Fruit fly (Drosophila melanogaster) S2 (cell line): ENCODE results near the gene CG15046.

Experiments
- CG8478 ChIP-seq: fragments of >200 bp; optimal IDR thresholded peaks from 2 replicates; lab custom pipeline; 2018
- CTCF ChIP-seq, 2 experiments: fragments of >200 bp; optimal IDR thresholded peaks; 2 replicates each; lab custom pipeline; 2018

Gene CG15046

dm6 chrX:18482537-18482936 lies 6.9 kb downstream of the CG15046 start:
- TF ChIP-seq CTCF (optimal IDR thresholded peaks at IDR 0.05; lab: Kevin White, UChicago) (no peak), CG8478 (lab: Kevin White, UChicago) (no peak)

DNA sequence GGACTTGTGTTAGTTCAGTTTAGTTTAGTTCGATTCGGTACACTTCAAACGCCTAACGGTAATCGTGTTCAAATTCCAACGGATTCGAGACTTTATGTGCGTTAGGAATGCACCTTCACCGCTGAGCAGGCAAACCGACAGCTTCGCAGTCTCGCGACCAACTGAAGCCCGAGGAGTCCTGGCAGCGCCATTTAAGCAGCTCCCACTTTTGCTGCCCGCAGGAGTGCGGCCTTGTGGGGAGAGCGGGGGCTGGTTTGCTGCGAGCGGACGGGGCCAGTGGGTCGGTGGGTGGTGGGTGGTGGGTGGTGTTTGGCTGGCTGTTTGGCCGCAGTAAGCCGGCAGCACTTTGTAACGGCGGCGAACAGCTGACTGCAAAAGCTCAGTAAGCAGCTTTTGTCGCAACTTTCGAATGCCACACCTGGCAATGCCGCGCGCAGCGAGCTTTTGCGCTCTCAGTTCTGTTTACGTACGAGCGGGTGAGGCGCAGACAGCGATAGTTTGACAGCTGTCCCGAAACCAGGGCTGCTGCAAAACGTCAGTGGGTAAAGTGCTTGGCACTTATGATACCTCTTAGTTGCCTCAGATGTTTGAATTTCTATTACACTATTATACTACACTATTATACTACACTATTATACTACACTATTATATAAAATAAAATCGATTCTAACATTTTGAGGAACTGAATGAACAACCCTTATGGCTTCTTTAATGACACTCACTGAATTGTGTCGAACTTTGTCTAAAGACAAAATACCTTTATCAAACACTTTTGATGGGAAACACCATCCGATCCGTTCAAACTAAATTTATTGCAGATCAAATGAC lies 9.9 kb downstream of the CG15046 start, which contains the start of gene CG32547:
CG32547 (minus strand) TSS at position 181 of the 828 bp plus-strand sequence.
- TF ChIP-seq CG8478 (lab: Kevin White, UChicago) = no peak
- TF ChIP-seq CTCF (optimal IDR thresholded peaks at IDR 0.05; lab: Kevin White, UChicago) = no peak

- TF ChIP-seq CTCF (optimal IDR thresholded peaks at IDR 0.05; lab: Kevin White, UChicago) (no peak), CG8478 (lab: Kevin White, UChicago) (no peak)
These were observed 21.5 kb downstream of the CG15046 start for dm6 chrX:18467881-18468280.

DNA sequence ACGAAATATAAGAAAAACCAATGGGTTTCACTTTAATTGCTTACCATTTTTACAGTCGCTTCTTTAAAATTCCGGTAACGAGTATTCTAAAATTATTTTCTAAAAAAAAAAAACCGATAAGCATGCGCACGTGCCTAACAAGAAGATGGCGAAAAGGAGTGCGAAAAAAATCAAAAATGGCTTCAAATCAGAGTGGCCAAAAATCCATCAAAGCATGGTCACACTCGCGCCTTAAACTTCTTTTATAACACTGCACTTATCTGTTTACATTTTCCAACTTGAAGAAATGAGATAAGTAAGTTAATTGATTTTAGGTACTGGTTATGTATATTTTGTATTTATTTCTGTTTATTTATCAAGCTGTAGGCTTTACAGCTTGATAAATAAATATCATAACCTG lies 29.1 kb downstream of the CG15046 start, which contains the start of gene CG43843:
CG43843 (minus strand) TSS at position 101 of the 400 bp plus-strand sequence.
- TF ChIP-seq CTCF (optimal IDR thresholded peaks at IDR 0.05; lab: Kevin White, UChicago) (no peak), CG8478 (lab: Kevin White, UChicago) (no peak)

dm6 chrX:18452717-18453116 lies 36.7 kb downstream of the CG15046 start:
- TF ChIP-seq CTCF (optimal IDR thresholded peaks at IDR 0.05; lab: Kevin White, UChicago) (no peak), CG8478 (lab: Kevin White, UChicago) (no peak)

DNA sequence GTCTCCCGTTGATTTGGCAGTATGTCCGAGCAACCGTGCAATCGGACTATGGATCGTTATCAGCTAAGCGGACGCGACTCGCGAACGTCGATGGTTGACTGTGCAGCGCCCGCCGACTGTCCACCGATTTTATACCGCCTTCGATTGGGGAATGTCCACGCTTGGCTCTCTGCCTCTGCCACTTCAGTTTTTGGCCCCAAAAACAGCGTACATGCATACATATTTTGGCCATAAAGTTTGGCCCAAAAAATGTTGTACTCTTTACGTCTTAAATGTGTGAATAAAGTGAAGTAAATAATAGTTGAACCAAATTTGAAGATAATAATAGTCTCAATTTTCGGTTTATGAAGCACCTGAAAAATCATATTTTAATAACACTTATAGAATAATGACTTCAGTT lies 48.9 kb downstream of the CG15046 start, which contains the start of gene CG32548:
CG32548 (minus strand) TSS at position 101 of the 400 bp plus-strand sequence.
- no peak for TF ChIP-seq CG8478 (lab: Kevin White, UChicago)
- no peak for TF ChIP-seq CTCF (optimal IDR thresholded peaks at IDR 0.05; lab: Kevin White, UChicago)

DNA sequence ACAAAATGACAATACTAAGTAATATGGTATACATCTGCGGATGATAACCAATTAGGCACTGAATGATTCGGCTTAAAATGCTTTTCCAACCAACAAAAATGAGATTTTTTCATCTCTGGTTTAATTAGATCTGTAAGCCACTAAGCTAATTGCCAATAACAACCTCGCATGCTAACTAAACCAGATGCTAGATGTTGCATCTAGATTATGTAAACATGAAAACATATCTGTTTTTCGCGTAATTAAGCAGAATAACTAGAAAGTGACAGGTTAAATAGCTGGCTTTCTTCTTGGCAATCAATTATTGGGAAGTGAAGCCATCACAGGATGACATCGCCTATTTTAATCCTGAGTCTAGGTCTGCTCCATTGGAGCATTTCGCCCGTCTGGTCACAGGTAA lies 50.1 kb downstream of the CG15046 start, which contains the start of gene CG43841:
CG43841 (plus strand) TSS at position 301 of the 400 bp plus-strand sequence.
- TF ChIP-seq CTCF (optimal IDR thresholded peaks at IDR 0.05; lab: Kevin White, UChicago) (no peak), CG8478 (lab: Kevin White, UChicago) (no peak)

DNA sequence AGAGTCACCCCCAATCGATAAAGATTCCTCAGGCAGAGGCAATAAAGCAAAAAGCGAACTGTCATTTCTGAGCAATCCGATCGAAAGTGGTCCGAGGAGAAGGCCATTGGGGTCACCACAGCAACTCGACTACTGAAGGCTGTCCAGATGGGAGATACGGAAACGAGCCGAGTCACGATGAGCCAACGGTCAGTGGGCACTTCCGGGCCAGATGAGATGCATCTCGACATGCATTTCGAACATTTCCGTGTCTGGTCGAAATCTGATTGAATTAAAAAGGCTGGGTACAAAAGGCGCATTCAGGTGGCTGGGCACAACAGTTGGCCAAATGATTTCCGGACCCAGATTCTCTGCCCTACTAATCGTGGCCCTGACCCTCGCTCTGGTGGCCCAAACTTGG lies 50.9 kb downstream of the CG15046 start, which contains the start of gene CG32551:
CG32551 (plus strand) TSS at position 301 of the 400 bp plus-strand sequence.
- no peak for TF ChIP-seq CG8478 (lab: Kevin White, UChicago)
- no peak for TF ChIP-seq CTCF (optimal IDR thresholded peaks at IDR 0.05; lab: Kevin White, UChicago)
